Fruit fly (Drosophila melanogaster): ENCODE results near the gene CG13801.

DNA sequence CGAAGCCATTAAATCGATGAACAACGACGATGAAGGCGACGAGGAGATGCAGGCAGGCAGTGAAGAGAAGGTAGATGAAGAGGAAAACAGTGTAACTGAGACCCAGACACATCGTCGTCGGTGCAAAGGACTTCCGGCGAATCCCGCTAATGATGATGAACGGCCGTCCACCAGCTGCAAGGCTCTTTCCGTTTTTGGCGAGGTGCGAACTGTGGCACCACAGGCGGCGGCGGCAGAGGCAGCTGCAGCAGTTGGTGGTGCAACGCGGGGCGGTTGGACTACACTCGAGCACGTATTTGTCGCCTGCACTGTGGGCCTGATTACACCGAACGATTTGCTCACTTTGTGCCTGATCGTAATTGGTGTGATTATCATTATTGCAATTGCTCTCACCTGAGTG lies 47.6 kb downstream of the CG13801 start:
- TF ChIP-seq kay (GFP tag; ENCODE audit: borderline replicate concordance), result no peak
- no peak for TF ChIP-seq Mnt (GFP tag; optimal IDR thresholded peaks at IDR 0.05)
- TF ChIP-seq cic (GFP tag; optimal IDR thresholded peaks at IDR 0.05), result no peak
- no peak for TF ChIP-seq CG14711 (tag; optimal IDR thresholded peaks at IDR 0.05)
- no peak for TF ChIP-seq CG7101 (tag; optimal IDR thresholded peaks at IDR 0.05)
- no peak for TF ChIP-seq pad (GFP tag; optimal IDR thresholded peaks at IDR 0.05)
- no peak for TF ChIP-seq tj (GFP tag; optimal IDR thresholded peaks at IDR 0.05)
- TF ChIP-seq toe (GFP tag; optimal IDR thresholded peaks at IDR 0.05), result no peak
- no peak for TF ChIP-seq Hr96 (GFP tag; optimal IDR thresholded peaks at IDR 0.05)
- TF ChIP-seq cnc (optimal IDR thresholded peaks at IDR 0.05), result no peak
- TF ChIP-seq CG5204 (GFP tag; optimal IDR thresholded peaks at IDR 0.05), result no peak
- TF ChIP-seq bab1 (GFP tag; optimal IDR thresholded peaks at IDR 0.05), result no peak

Data from whole organism, adult.